Worm (Caenorhabditis elegans) whole organism, L1 larva: ENCODE measurements around the gene Y37H2C.4.

Source experiments
- C04F5.9 ChIP-seq: sonication (generic microtip); optimal IDR thresholded peaks from 2 replicates; lab custom pipeline; 2016; ENCODE audit warnings: missing genetic modification characterization, missing compliant biosample characterization
- F16B12.6 ChIP-seq: fragments of 150-350 bp; optimal IDR thresholded peaks from 2 replicates; lab custom pipeline; 2014; ENCODE audit warnings: missing biosample characterization, missing genetic modification characterization
- aha-1 ChIP-seq: fragments of 150-350 bp; optimal IDR thresholded peaks from 2 replicates; lab custom pipeline; 2014; ENCODE audit warnings: missing biosample characterization, missing genetic modification characterization
- alr-1 ChIP-seq: fragments of 200-800 bp; sonication (Bioruptor generic); optimal IDR thresholded peaks from 2 replicates; lab custom pipeline; 2018; ENCODE audit warnings: borderline replicate concordance, mild to moderate bottlenecking, missing genetic modification characterization, missing compliant biosample characterization
- ceh-63 ChIP-seq: fragments of 200-800 bp; sonication (Bioruptor generic); optimal IDR thresholded peaks from 2 replicates; lab custom pipeline; 2018; ENCODE audit warnings: mild to moderate bottlenecking, missing genetic modification characterization, missing compliant biosample characterization
- ceh-8 ChIP-seq: fragments of 200-800 bp; sonication (Bioruptor generic); optimal IDR thresholded peaks from 2 replicates; lab custom pipeline; 2018; ENCODE audit warnings: mild to moderate bottlenecking, missing genetic modification characterization, moderate library complexity, missing compliant biosample characterization
- ceh-82 ChIP-seq, 3 experiments: fragments of 150-350 bp in 1 of 3; sonication (generic microtip) in 2 of 3; optimal IDR thresholded peaks; 2 replicates each; lab custom pipeline; 2014 to 2017; ENCODE audit warnings: missing biosample characterization in 3 of 3, missing genetic modification characterization in 3 of 3
- ceh-90 ChIP-seq: sonication (generic microtip); optimal IDR thresholded peaks from 2 replicates; lab custom pipeline; 2016; ENCODE audit warnings: missing genetic modification characterization, missing compliant biosample characterization
- ces-1 ChIP-seq: fragments of 150-350 bp; optimal IDR thresholded peaks from 2 replicates; lab custom pipeline; 2014; ENCODE audit warnings: missing biosample characterization, missing genetic modification reagents, missing genetic modification characterization
- dpl-1 ChIP-seq, 3 experiments: fragments of 150-350 bp in 2 of 3; sonication (generic microtip) in 1 of 3; optimal IDR thresholded peaks; 2 replicates each; lab custom pipeline; 2014 to 2017; ENCODE audit warnings: missing biosample characterization in 3 of 3, missing genetic modification characterization in 3 of 3, missing genetic modification reagents in 3 of 3
- dsc-1 ChIP-seq: sonication (generic microtip); optimal IDR thresholded peaks from 2 replicates; lab custom pipeline; 2016; ENCODE audit warnings: mild to moderate bottlenecking, missing genetic modification characterization, missing compliant biosample characterization
- efl-1 ChIP-seq, 4 experiments: fragments of 150-350 bp; optimal IDR thresholded peaks in 3 of 4; peaks in 1 of 4; 1 replicate in 1 of 4; 2 replicates in 3 of 4; lab custom pipeline; 2014; ENCODE audit warnings: missing biosample characterization in 2 of 4, missing genetic modification characterization in 2 of 4, missing genetic modification reagents in 2 of 4
- egl-13 ChIP-seq: sonication (generic microtip); optimal IDR thresholded peaks from 2 replicates; lab custom pipeline; 2016; ENCODE audit warnings: missing genotype, missing genetic modification reagents, missing genetic modification characterization, missing compliant biosample characterization
- elt-2 ChIP-seq: sonication (generic microtip); optimal IDR thresholded peaks from 2 replicates; lab custom pipeline; 2016; ENCODE audit warnings: missing genetic modification characterization, mild to moderate bottlenecking, inconsistent platforms, missing compliant biosample characterization, missing genetic modification reagents
- ets-5 ChIP-seq: fragments of 200-800 bp; sonication (Bioruptor generic); IDR thresholded peaks from 2 replicates; pipeline ENCODE4 v1.3.6; 2022; ENCODE audit warnings: missing genetic modification characterization, missing compliant biosample characterization
- fkh-10 ChIP-seq: sonication (generic microtip); optimal IDR thresholded peaks from 2 replicates; lab custom pipeline; 2017; ENCODE audit warnings: missing biosample characterization, missing genetic modification reagents, missing genetic modification characterization
- fkh-4 ChIP-seq: sonication (generic microtip); optimal IDR thresholded peaks from 2 replicates; lab custom pipeline; 2016; ENCODE audit warnings: missing compliant biosample characterization, missing genetic modification characterization, borderline replicate concordance
- fkh-8 ChIP-seq: sonication (generic microtip); optimal IDR thresholded peaks from 2 replicates; lab custom pipeline; 2016; ENCODE audit warnings: mild to moderate bottlenecking, missing genetic modification characterization, missing compliant biosample characterization
- fos-1 ChIP-seq: fragments of 150-350 bp; optimal IDR thresholded peaks from 2 replicates; lab custom pipeline; 2014; ENCODE audit warnings: missing biosample characterization, missing genetic modification characterization
- hlh-17 ChIP-seq: fragments of 200-800 bp; sonication (Bioruptor generic); optimal IDR thresholded peaks from 2 replicates; lab custom pipeline; 2018; ENCODE audit warnings: missing genetic modification characterization, mild to moderate bottlenecking, missing compliant biosample characterization, moderate library complexity, borderline replicate concordance
- irx-1 ChIP-seq: sonication (generic microtip); optimal IDR thresholded peaks from 2 replicates; lab custom pipeline; 2016; ENCODE audit warnings: missing genetic modification characterization, missing compliant biosample characterization
- jun-1 ChIP-seq: fragments of 150-350 bp; optimal IDR thresholded peaks from 2 replicates; lab custom pipeline; 2014; ENCODE audit warnings: missing biosample characterization, missing genetic modification reagents, missing genetic modification characterization
- lin-35 ChIP-seq, 2 experiments: fragments of 150-350 bp; optimal IDR thresholded peaks; 2 replicates each; lab custom pipeline; 2014; ENCODE audit warnings: missing biosample characterization in 2 of 2, missing genetic modification characterization in 2 of 2, missing genetic modification reagents in 2 of 2
- lsy-2 ChIP-seq, 2 experiments: fragments of 150-350 bp; optimal IDR thresholded peaks; 2 replicates each; lab custom pipeline; 2014; ENCODE audit warnings: missing biosample characterization in 2 of 2, missing genetic modification characterization in 2 of 2
- mdl-1 ChIP-seq, 2 experiments: fragments of 150-350 bp; optimal IDR thresholded peaks; 2 replicates each; lab custom pipeline; 2014 to 2017; ENCODE audit warnings: missing biosample characterization in 2 of 2, missing genetic modification characterization in 2 of 2, inconsistent platforms in 1 of 2
- nhr-12 ChIP-seq: sonication (generic microtip); optimal IDR thresholded peaks from 2 replicates; lab custom pipeline; 2017; ENCODE audit warnings: missing biosample characterization, missing genetic modification characterization
- nhr-20 ChIP-seq: sonication (generic microtip); optimal IDR thresholded peaks from 2 replicates; lab custom pipeline; 2016; ENCODE audit warnings: mild to moderate bottlenecking, missing genetic modification characterization, missing compliant biosample characterization
- nhr-84 ChIP-seq: sonication (generic microtip); optimal IDR thresholded peaks from 2 replicates; lab custom pipeline; 2017; ENCODE audit warnings: missing biosample characterization, missing genetic modification characterization
- pag-3 ChIP-seq: sonication (generic microtip); optimal IDR thresholded peaks from 2 replicates; lab custom pipeline; 2017; ENCODE audit warnings: missing genetic modification characterization, mild to moderate bottlenecking, missing compliant biosample characterization, antibody characterized with exemption, borderline replicate concordance; ENCODE audit not compliant: insufficient read depth
- rnt-1 ChIP-seq: sonication (generic microtip); optimal IDR thresholded peaks from 2 replicates; lab custom pipeline; 2016; ENCODE audit warnings: mild to moderate bottlenecking, missing genetic modification characterization, moderate library complexity, missing compliant biosample characterization
- snpc-4 ChIP-seq: fragments of 150-350 bp; optimal IDR thresholded peaks from 2 replicates; lab custom pipeline; 2014; ENCODE audit warnings: missing biosample characterization, missing genetic modification characterization
- sox-4 ChIP-seq: sonication (generic microtip); optimal IDR thresholded peaks from 2 replicates; lab custom pipeline; 2016; ENCODE audit warnings: missing genetic modification characterization, missing compliant biosample characterization
- sptf-1 ChIP-seq: fragments of 150-350 bp; optimal IDR thresholded peaks from 2 replicates; lab custom pipeline; 2014; ENCODE audit warnings: missing biosample characterization, missing genetic modification characterization
- swsn-7 ChIP-seq: sonication (generic microtip); optimal IDR thresholded peaks from 2 replicates; lab custom pipeline; 2016; ENCODE audit warnings: missing genetic modification characterization, missing compliant biosample characterization
- tlp-1 ChIP-seq: fragments of 150-350 bp; optimal IDR thresholded peaks from 2 replicates; lab custom pipeline; 2014; ENCODE audit warnings: missing biosample characterization, missing genetic modification characterization
- vab-15 ChIP-seq: sonication (generic microtip); optimal IDR thresholded peaks from 2 replicates; lab custom pipeline; 2017; ENCODE audit warnings: missing genotype, mild to moderate bottlenecking, missing genetic modification characterization, missing compliant biosample characterization
- xbp-1 ChIP-seq: sonication (generic microtip); optimal IDR thresholded peaks from 2 replicates; lab custom pipeline; 2016; ENCODE audit warnings: missing genetic modification characterization, missing compliant biosample characterization
- zag-1 ChIP-seq: fragments of 150-350 bp; optimal IDR thresholded peaks from 2 replicates; lab custom pipeline; 2014; ENCODE audit warnings: missing biosample characterization, missing genetic modification characterization
- ztf-11 ChIP-seq, 2 experiments: sonication (generic microtip); optimal IDR thresholded peaks; 2 replicates each; lab custom pipeline; 2016 to 2017; ENCODE audit warnings: missing genetic modification characterization in 2 of 2, missing biosample characterization in 1 of 2, missing compliant biosample characterization in 1 of 2

Y37H2C.4 gene

DNA sequence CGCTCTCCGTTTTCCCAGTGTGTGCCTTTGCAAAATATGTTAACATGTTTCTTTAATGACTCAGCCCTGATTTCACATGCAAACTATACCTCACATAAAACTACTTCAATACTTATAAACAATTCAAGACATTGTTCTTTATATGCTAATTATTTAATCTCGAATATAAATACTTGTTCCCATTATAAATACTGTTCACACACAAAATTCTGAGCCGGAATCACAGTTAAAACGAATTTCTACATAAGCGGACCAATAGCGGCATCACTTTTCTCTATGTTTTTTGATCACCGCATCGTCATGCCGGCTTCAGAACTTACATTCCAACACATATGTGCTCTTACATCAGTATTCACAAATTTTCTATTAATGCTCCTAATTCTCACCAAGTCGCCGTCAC is 16.0 kb upstream of the Y37H2C.4 start, which contains the start of gene R10E8.5:
Gene R10E8.5, plus strand, starts transcription at position 301 of the 400 bp plus-strand sequence.
- TF ChIP-seq aha-1 (tag; lab: Kevin White, UChicago) (no peak), C04F5.9 (tag; lab: Kevin White, UChicago) (no peak), ces-1 (no peak), zag-1 (tag; lab: Kevin White, UChicago) (no peak), vab-15 (tag; lab: Kevin White, UChicago) (no peak), sox-4 (tag; lab: Kevin White, UChicago) (no peak), pag-3 (tag; lab: Kevin White, UChicago) (no peak), dsc-1 (tag; lab: Kevin White, UChicago) (no peak), egl-13 (no peak), rnt-1 (tag; lab: Kevin White, UChicago) (no peak), ceh-63 (no peak)

DNA sequence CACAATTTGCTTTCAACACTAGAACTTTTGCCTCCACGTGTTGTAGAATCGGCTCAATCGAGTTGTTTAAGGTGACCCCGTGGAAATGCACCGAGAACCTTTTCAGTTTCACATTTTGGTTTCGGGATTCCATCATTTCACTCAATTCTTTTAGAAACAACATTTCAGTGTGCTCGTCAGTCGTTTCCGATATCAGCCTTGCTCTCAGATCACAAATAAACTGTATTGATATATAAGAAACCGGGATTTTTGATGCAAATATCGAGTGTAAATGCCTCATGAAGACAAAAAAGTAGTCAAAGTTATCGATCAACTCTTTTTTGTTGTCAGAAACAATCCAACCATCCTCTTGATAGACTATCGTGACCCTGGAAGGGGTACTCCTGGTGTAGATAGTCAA is 5.0 kb upstream of the Y37H2C.4 start:
- TF ChIP-seq efl-1 (optimal IDR thresholded peaks at IDR 0.05; lab: Kevin White, UChicago) (no peak), efl-1 (GFP tag; optimal IDR thresholded peaks at IDR 0.05 in 1 of 2; lab: Kevin White, UChicago) (peak in 1 of 2 experiments; percentile 75), ets-5 (GFP tag; lab: Robert Waterston, UW) (no peak)

DNA sequence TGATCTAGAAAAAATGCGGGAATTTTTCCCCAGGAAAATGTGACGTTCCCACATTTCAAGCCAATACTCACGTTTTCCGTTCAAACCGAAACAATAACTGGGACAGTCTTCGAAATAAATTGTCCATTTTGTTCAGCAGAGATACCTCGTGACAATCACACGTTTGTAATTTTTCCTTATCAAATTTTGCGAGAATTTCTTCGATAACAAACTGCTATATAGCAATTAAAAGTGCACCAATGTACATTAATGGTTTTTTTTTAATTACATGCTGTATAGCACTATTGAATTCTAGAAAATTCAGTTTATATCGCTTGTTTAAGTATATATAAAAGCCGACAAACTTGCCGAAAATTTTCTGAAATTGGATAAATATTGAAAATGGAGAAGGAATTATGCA is 4.3 kb upstream of the Y37H2C.4 start, which contains the start of gene R10E8.6:
Gene R10E8.6, minus strand, starts transcription at position 154 of the 400 bp plus-strand sequence.
- TF ChIP-seq fkh-10 (GFP tag; lab: Kevin White, UChicago) (no peak), irx-1 (no peak), dpl-1 (GFP tag; optimal IDR thresholded peaks at IDR 0.05; lab: Kevin White, UChicago) (no peak), tlp-1 (peak; percentile 52), ceh-82 (tag; optimal IDR thresholded peaks at IDR 0.05; lab: Kevin White, UChicago) (no peak), lin-35 (GFP tag; optimal IDR thresholded peaks at IDR 0.05; lab: Kevin White, UChicago) (peak in 1 of 2 experiments; percentile 29), efl-1 (optimal IDR thresholded peaks at IDR 0.05; lab: Kevin White, UChicago) (no peak), efl-1 (GFP tag; optimal IDR thresholded peaks at IDR 0.05 in 1 of 2; lab: Kevin White, UChicago) (peak in 1 of 2 experiments; percentile 36), fkh-4 (tag; lab: Kevin White, UChicago) (no peak), elt-2 (peak; percentile 78), swsn-7 (tag; lab: Kevin White, UChicago) (no peak), lsy-2 (tag; optimal IDR thresholded peaks at IDR 0.05; lab: Kevin White, UChicago) (no peak)

DNA sequence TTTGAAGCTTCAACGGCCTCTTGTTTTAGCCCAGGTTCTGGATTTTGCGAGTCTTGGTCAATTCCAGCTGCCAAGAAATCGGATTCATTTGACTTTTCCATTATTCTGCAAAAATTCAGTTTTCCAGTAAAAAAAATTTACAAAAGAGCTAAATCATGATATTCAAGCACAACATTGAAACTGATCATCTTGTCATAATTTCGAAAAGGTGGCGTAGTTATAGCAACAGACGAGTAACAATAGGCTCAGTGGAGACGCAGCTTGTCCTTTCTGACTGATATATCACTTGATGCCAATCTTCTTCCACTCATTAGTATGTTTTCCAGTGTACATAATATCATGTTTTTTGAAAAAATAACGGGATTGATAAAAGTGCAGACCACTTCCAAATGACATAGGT is 1.8 kb upstream of the Y37H2C.4 start, which contains the start of gene fbxa-213:
Gene fbxa-213, minus strand, starts transcription at position 101 of the 400 bp plus-strand sequence.
- TF ChIP-seq nhr-20 (tag; lab: Kevin White, UChicago) (no peak), fos-1 (tag; lab: Kevin White, UChicago) (no peak), nhr-12 (no peak), ceh-8 (GFP tag; lab: Kevin White, UChicago) (no peak), mdl-1 (tag; optimal IDR thresholded peaks at IDR 0.05; lab: Kevin White, UChicago) (no peak), nhr-84 (no peak)

DNA sequence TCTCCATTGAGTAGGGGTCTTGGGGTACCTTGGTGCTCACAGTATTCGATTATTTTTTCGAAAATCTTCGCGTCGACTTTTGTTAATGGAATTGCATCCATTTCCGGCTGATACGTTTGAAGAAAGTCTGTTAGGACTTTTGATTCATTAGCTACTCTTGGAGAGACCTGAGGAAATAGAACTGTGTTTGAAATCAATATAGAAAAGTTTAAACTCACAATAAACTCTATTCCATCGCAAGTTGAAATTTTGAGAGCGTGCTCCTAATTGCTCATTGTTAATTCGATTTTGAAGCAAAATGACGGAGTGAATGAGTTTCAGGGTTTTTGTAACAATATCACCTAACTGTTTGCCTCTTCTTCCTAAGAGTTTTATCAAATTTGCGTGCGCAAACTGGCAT is 618 bp upstream of the Y37H2C.4 start, which contains the start of gene skr-6:
Gene skr-6, minus strand, starts transcription at position 101 of the 400 bp plus-strand sequence.
- TF ChIP-seq tlp-1: no peak
- TF ChIP-seq snpc-4 (tag; lab: Kevin White, UChicago): no peak
- TF ChIP-seq ceh-90 (tag; lab: Kevin White, UChicago): no peak

DNA sequence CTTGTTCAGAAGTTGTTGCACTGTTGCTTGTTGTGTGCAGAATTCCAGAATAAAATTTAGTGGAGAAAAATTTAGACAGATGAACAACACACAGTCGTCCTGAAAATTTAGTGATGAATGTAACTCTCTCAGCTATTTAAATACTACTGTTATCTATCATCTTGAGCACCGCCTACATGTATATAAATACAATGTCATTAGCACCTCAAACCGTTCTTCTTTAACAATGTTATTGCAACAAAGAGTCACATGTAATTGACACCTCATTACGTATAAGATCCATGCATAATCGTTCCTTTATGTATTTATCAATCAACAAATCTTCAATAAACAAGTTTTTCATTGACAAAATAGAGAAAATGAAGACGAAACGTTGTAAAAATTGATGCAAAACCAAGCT is 10.3 kb downstream of the Y37H2C.4 start, which contains the start of gene Y51A2A.16:
Gene Y51A2A.16, minus strand, starts transcription at position 101 of the 400 bp plus-strand sequence.
- TF ChIP-seq F16B12.6 (tag; lab: Kevin White, UChicago) (no peak), nhr-20 (tag; lab: Kevin White, UChicago) (no peak), fkh-8 (tag; lab: Kevin White, UChicago) (no peak), ztf-11 (tag; optimal IDR thresholded peaks at IDR 0.05; lab: Kevin White, UChicago) (no peak), nhr-84 (no peak), fkh-10 (GFP tag; lab: Kevin White, UChicago) (no peak), alr-1 (tag; lab: Kevin White, UChicago) (no peak), jun-1 (tag; lab: Kevin White, UChicago) (no peak), rnt-1 (tag; lab: Kevin White, UChicago) (no peak), fos-1 (tag; lab: Kevin White, UChicago) (no peak), hlh-17 (GFP tag; lab: Kevin White, UChicago) (no peak), mdl-1 (tag; optimal IDR thresholded peaks at IDR 0.05; lab: Kevin White, UChicago) (no peak), xbp-1 (tag; lab: Kevin White, UChicago) (no peak), sptf-1 (tag; lab: Kevin White, UChicago) (no peak)
